Worm (Caenorhabditis elegans) whole organism, mixed stage, embryonic: ENCODE data around the gene F59A6.12.
A peak's percentile ranks its signal among the peaks of the same experiment; 100 is the strongest.

Experiments used
- M03D4.4 ChIP-seq: sonication (generic microtip); optimal IDR thresholded peaks from 2 replicates; lab custom pipeline; 2017; ENCODE audit warnings: mild to moderate bottlenecking, missing genetic modification characterization, missing compliant biosample characterization
- bed-3 ChIP-seq: fragments of 200-800 bp; sonication (Bioruptor generic); optimal IDR thresholded peaks from 3 replicates; lab custom pipeline; 2018; ENCODE audit warnings: mild to moderate bottlenecking, missing genetic modification characterization, moderate library complexity, missing compliant biosample characterization
- blmp-1 ChIP-seq: fragments of 150-350 bp; optimal IDR thresholded peaks from 2 replicates; lab custom pipeline; 2014; ENCODE audit warnings: missing biosample characterization, missing genetic modification characterization
- ceh-39 ChIP-seq: fragments of 150-350 bp; optimal IDR thresholded peaks from 2 replicates; lab custom pipeline; 2014; ENCODE audit warnings: missing biosample characterization, missing genetic modification characterization
- ceh-43 ChIP-seq: fragments of 200-800 bp; sonication (Bioruptor generic); optimal IDR thresholded peaks from 2 replicates; lab custom pipeline; 2018; ENCODE audit warnings: mild to moderate bottlenecking, missing genetic modification characterization, moderate library complexity, missing compliant biosample characterization
- ceh-83 ChIP-seq: fragments of 200-800 bp; sonication (Bioruptor generic); optimal IDR thresholded peaks from 2 replicates; lab custom pipeline; 2018; ENCODE audit warnings: mild to moderate bottlenecking, missing genetic modification characterization, missing compliant biosample characterization
- ces-1 ChIP-seq: fragments of 150-350 bp; optimal IDR thresholded peaks from 2 replicates; lab custom pipeline; 2014; ENCODE audit warnings: missing biosample characterization, missing genetic modification reagents, missing genetic modification characterization
- cnd-1 ChIP-seq: fragments of 200-800 bp; sonication (Bioruptor generic); optimal IDR thresholded peaks from 2 replicates; lab custom pipeline; 2018; ENCODE audit warnings: mild to moderate bottlenecking, missing genetic modification characterization, missing compliant biosample characterization
- drap-1 ChIP-seq: fragments of 200-800 bp; sonication (Bioruptor generic); optimal IDR thresholded peaks from 3 replicates; lab custom pipeline; 2018; ENCODE audit warnings: mild to moderate bottlenecking, missing genetic modification characterization, missing compliant biosample characterization
- elt-1 ChIP-seq: sonication (generic microtip); optimal IDR thresholded peaks from 2 replicates; lab custom pipeline; 2017; ENCODE audit warnings: missing genetic modification characterization, mild to moderate bottlenecking, missing compliant biosample characterization, antibody characterized with exemption, moderate library complexity, borderline replicate concordance; ENCODE audit not compliant: insufficient read depth
- elt-3 ChIP-seq: fragments of 150-350 bp; optimal IDR thresholded peaks from 2 replicates; lab custom pipeline; 2014; ENCODE audit warnings: missing biosample characterization, missing genetic modification characterization
- flh-1 ChIP-seq: fragments of 200-800 bp; sonication (Bioruptor generic); optimal IDR thresholded peaks from 2 replicates; lab custom pipeline; 2018; ENCODE audit warnings: mild to moderate bottlenecking, missing genetic modification characterization, moderate library complexity, missing compliant biosample characterization
- hlh-1 ChIP-seq: fragments of 150-350 bp; optimal IDR thresholded peaks from 2 replicates; lab custom pipeline; 2014; ENCODE audit warnings: missing biosample characterization, missing genetic modification reagents, missing genetic modification characterization
- lin-13 ChIP-seq: fragments of 150-350 bp; optimal IDR thresholded peaks from 2 replicates; lab custom pipeline; 2014; ENCODE audit warnings: missing biosample characterization, missing genetic modification characterization
- mab-5 ChIP-seq: fragments of 150-350 bp; optimal IDR thresholded peaks from 2 replicates; lab custom pipeline; 2014; ENCODE audit warnings: missing biosample characterization, missing genetic modification characterization
- mep-1 ChIP-seq: fragments of 150-350 bp; optimal IDR thresholded peaks from 2 replicates; lab custom pipeline; 2017; ENCODE audit warnings: missing biosample characterization, missing genetic modification reagents, missing genetic modification characterization, inconsistent platforms
- mls-2 ChIP-seq: sonication (generic microtip); optimal IDR thresholded peaks from 2 replicates; lab custom pipeline; 2016; ENCODE audit warnings: mild to moderate bottlenecking, missing genetic modification characterization, moderate library complexity, missing compliant biosample characterization
- nhr-12 ChIP-seq: fragments of 150-350 bp; optimal IDR thresholded peaks from 2 replicates; lab custom pipeline; 2014; ENCODE audit warnings: missing biosample characterization, missing genetic modification characterization
- nhr-2 ChIP-seq: fragments of 150-350 bp; optimal IDR thresholded peaks from 2 replicates; lab custom pipeline; 2014; ENCODE audit warnings: missing biosample characterization, missing genetic modification characterization
- nhr-237 ChIP-seq: fragments of 150-350 bp; optimal IDR thresholded peaks from 2 replicates; lab custom pipeline; 2014; ENCODE audit warnings: missing biosample characterization, missing genetic modification characterization
- nhr-28 ChIP-seq: fragments of 150-350 bp; optimal IDR thresholded peaks from 2 replicates; lab custom pipeline; 2014; ENCODE audit warnings: missing biosample characterization, missing genetic modification characterization
- nhr-76 ChIP-seq: sonication (generic microtip); optimal IDR thresholded peaks from 2 replicates; lab custom pipeline; 2017; ENCODE audit warnings: missing biosample characterization, missing genetic modification characterization
- pha-4 ChIP-seq: fragments of 150-350 bp; optimal IDR thresholded peaks from 2 replicates; lab custom pipeline; 2018; ENCODE audit warnings: missing biosample characterization, missing genetic modification reagents, missing genetic modification characterization
- sem-2 ChIP-seq: fragments of 200-800 bp; sonication (Bioruptor generic); optimal IDR thresholded peaks from 2 replicates; lab custom pipeline; 2018; ENCODE audit warnings: mild to moderate bottlenecking, missing genetic modification characterization, missing compliant biosample characterization
- snpc-4 ChIP-seq: fragments of 150-350 bp; optimal IDR thresholded peaks from 2 replicates; lab custom pipeline; 2014; ENCODE audit warnings: missing biosample characterization, missing genetic modification characterization
- sptf-1 ChIP-seq: sonication (generic microtip); optimal IDR thresholded peaks from 2 replicates; lab custom pipeline; 2017; ENCODE audit warnings: mild to moderate bottlenecking, missing genetic modification characterization, moderate library complexity, missing compliant biosample characterization
- tbx-8 ChIP-seq: fragments of 200-800 bp; sonication (Bioruptor generic); optimal IDR thresholded peaks from 2 replicates; lab custom pipeline; 2018; ENCODE audit warnings: mild to moderate bottlenecking, missing genetic modification characterization, moderate library complexity, missing compliant biosample characterization
- unc-120 ChIP-seq: sonication (generic microtip); optimal IDR thresholded peaks from 2 replicates; lab custom pipeline; 2017; ENCODE audit warnings: missing genetic modification characterization, missing compliant biosample characterization; ENCODE audit not compliant: poor library complexity, severe bottlenecking
- unc-39 ChIP-seq: fragments of 150-350 bp; optimal IDR thresholded peaks from 2 replicates; lab custom pipeline; 2014; ENCODE audit warnings: missing biosample characterization, missing genetic modification characterization
- zip-8 ChIP-seq: fragments of 150-350 bp; optimal IDR thresholded peaks from 2 replicates; lab custom pipeline; 2014; ENCODE audit warnings: missing biosample characterization, missing genetic modification characterization
- ztf-11 ChIP-seq: fragments of 150-350 bp; optimal IDR thresholded peaks from 2 replicates; lab custom pipeline; 2014; ENCODE audit warnings: missing biosample characterization, missing genetic modification characterization

F59A6.12 gene

DNA sequence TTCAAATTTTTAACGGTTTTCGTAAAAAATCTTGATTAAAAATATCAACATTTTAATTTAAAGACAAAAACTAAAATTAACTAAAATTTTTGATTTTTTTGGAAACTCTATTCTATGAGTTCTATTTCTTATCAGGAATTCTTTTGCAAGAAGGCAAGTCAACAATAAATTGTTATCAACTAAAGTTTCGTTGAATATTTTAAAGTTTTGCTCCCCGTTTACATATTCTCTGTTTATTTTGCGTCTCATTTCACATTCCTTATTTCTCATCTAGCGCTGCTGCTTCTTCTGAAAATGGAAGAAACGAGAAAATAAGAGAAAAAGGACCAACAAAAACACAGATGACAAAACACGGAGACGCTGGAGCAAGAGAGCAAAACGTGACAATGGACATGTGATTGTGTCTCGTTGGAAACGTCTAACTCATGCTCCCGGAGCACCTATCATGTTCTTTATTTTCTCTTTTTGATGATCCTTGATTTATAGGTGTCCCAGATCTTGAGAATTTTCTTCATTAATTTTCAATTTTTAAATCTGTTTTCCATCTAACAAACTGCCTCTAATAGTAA is 8.7 kb upstream of the F59A6.12 start:
- no peak for TF ChIP-seq mep-1
- TF ChIP-seq ceh-39 (tag; lab: Kevin White, UChicago), result no peak
- no peak for TF ChIP-seq ceh-83 (GFP tag; lab: Kevin White, UChicago)
- no peak for TF ChIP-seq blmp-1 (tag; lab: Kevin White, UChicago)

DNA sequence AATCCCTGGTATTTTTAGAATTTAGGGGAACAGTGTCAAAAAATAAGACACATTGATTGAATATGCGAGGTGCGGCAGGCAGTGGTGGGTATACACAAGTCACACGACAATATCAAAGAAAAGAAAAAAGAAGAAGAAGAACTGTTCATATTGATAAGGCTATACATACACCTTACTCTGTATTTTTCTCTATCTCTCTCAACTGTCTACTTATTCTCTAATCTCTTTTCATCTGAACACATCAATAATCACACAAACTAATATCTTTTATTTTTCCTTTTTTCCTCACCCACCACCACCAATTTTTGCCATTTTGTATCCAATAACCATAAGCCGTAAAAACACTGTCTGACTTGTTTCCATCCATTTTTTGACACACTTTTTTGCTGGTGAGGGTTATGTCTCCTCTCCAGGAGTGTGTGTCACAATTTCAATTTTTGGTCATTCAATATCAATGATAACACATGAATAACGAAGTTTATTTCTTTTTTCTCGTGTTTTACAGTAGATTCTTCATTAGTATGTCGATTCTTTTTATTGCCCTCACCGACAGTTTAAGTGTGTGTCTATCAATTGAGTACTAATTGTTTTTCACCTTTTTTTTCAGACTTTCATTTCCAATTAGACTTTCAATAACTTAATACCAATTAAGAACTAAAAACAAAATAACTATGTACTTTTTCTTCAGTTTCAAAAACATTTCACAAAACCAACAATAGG is 7.7 kb upstream of the F59A6.12 start:
- TF ChIP-seq sptf-1, result no peak
- TF ChIP-seq nhr-28 (tag; lab: Kevin White, UChicago), result no peak
- TF ChIP-seq unc-39 (tag; lab: Kevin White, UChicago), result no peak
- peak; percentile 17 for TF ChIP-seq elt-3

DNA sequence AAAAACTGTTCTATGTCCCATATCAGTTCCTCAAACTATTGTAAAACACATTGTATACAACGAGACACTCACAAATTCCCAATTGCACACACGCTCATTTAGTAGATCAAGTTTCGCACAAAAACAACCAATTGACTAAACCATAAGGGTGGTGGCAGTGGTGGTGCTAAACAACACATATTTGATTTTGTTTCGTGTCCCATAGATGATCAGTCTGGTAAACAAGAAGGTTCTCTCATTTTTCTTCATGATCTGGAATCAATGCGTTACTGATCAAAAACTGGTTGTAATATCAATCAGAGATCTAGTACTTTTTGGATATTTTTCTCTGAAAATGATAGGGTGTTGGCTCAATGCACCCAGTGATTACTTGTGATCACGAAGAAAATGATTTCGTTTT is 6.7 kb upstream of the F59A6.12 start:
- no peak for TF ChIP-seq drap-1
- no peak for TF ChIP-seq nhr-2
- no peak for TF ChIP-seq ztf-11
- TF ChIP-seq nhr-237 (tag; lab: Kevin White, UChicago), result no peak
- TF ChIP-seq tbx-8 (GFP tag; lab: Kevin White, UChicago), result no peak
- TF ChIP-seq ceh-43 (GFP tag; lab: Kevin White, UChicago), result no peak
- no peak for TF ChIP-seq zip-8 (tag; lab: Kevin White, UChicago)
- no peak for TF ChIP-seq unc-120
- TF ChIP-seq elt-3, result no peak
- no peak for TF ChIP-seq elt-1
- no peak for TF ChIP-seq lin-13 (tag; lab: Kevin White, UChicago)
- no peak for TF ChIP-seq sptf-1
- TF ChIP-seq flh-1, result no peak
- TF ChIP-seq blmp-1 (tag; lab: Kevin White, UChicago), result no peak

DNA sequence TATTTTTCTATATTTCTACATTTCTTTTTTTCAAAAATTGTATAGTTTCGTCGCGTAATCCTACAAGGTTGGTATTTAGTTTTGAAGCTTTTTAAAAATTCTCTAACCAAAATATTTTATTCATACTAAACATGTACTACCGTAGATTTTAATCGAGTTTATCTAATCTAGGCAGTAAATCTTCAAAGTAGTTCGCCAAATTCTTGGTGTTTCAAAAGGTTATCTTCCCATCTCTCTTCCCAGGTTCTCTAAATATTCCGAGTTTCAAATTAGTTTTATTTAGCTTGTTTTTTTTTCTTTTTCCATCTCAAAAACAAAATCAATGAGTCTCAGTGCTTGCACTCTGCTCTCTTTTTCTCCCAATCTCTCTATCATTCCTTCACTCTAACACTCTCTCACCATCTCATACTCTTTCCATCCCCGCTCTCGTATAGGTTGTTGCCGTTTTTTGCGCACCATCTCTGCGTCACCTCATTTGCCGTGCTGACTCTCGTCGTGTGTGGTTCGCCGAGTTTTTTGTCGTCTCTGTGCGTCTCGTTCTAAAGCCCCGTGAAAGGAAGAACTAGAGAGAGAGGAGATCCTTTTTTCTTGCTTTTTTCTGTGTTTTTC is 5.2 kb upstream of the F59A6.12 start:
- TF ChIP-seq unc-120, result peak; percentile 77
- peak; percentile 84 for TF ChIP-seq elt-1
- TF ChIP-seq ceh-83 (GFP tag; lab: Kevin White, UChicago), result no peak
- peak; percentile 7 for TF ChIP-seq hlh-1 (tag; lab: Kevin White, UChicago)
- TF ChIP-seq drap-1, result no peak
- peak; percentile 33 for TF ChIP-seq mls-2 (tag; lab: Kevin White, UChicago)
- no peak for TF ChIP-seq nhr-12 (tag; lab: Kevin White, UChicago)
- no peak for TF ChIP-seq mab-5
- no peak for TF ChIP-seq flh-1
- peak; percentile 13 for TF ChIP-seq mep-1
- TF ChIP-seq ceh-39 (tag; lab: Kevin White, UChicago), result no peak
- TF ChIP-seq ces-1 (GFP tag; lab: Kevin White, UChicago), result peak; percentile 75
- no peak for TF ChIP-seq snpc-4
- TF ChIP-seq pha-4 (tag; lab: Kevin White, UChicago), result peak; percentile 33
- TF ChIP-seq unc-39 (tag; lab: Kevin White, UChicago), result peak; percentile 15
- no peak for TF ChIP-seq zip-8 (tag; lab: Kevin White, UChicago)
- TF ChIP-seq bed-3 (GFP tag; lab: Kevin White, UChicago), result no peak
- TF ChIP-seq, all 35 proteins: peak for 8

DNA sequence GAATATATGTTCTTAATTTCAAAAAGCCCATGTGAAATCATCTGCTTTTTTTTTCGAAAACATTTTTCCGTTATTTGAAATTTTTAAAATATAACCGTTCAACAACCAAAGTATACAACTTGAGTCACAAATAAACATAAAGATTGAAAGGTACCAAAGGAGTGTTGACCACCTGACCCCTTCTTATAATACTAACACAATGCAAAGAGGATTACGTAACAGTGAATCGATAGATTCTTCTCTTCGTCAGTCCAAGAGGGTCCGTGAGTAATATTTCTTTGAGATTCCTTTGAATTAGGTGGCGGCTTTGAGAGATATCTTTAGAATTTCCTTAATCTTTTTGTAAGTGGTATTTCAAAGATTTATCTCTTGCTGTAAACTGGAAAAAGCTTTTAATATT is 4.3 kb upstream of the F59A6.12 start:
- TF ChIP-seq hlh-1 (tag; lab: Kevin White, UChicago) (no peak), ceh-39 (tag; lab: Kevin White, UChicago) (peak; percentile 70), ceh-43 (GFP tag; lab: Kevin White, UChicago) (no peak), M03D4.4 (tag; lab: Kevin White, UChicago) (no peak), unc-120 (no peak), snpc-4 (no peak), ceh-83 (GFP tag; lab: Kevin White, UChicago) (no peak), pha-4 (tag; lab: Kevin White, UChicago) (no peak), nhr-237 (tag; lab: Kevin White, UChicago) (no peak), cnd-1 (tag; lab: Kevin White, UChicago) (no peak), nhr-76 (tag; lab: Kevin White, UChicago) (no peak), sem-2 (GFP tag; lab: Kevin White, UChicago) (no peak), unc-39 (tag; lab: Kevin White, UChicago) (no peak), bed-3 (GFP tag; lab: Kevin White, UChicago) (no peak), zip-8 (tag; lab: Kevin White, UChicago) (peak; percentile 78), ces-1 (GFP tag; lab: Kevin White, UChicago) (no peak), flh-1 (no peak), mep-1 (no peak), tbx-8 (GFP tag; lab: Kevin White, UChicago) (no peak), mab-5 (no peak), lin-13 (tag; lab: Kevin White, UChicago) (no peak), mls-2 (tag; lab: Kevin White, UChicago) (no peak), blmp-1 (tag; lab: Kevin White, UChicago) (no peak), nhr-12 (tag; lab: Kevin White, UChicago) (no peak), nhr-2 (peak; percentile 89), elt-3 (no peak)
